Worm (Caenorhabditis elegans): Measurements from ENCODE around the gene srg-31.

ce11 chrV:6991771-6992170 lies 38.1 kb upstream of the srg-31 start, which contains the start of gene nhr-162:
- TF ChIP-seq him-1 (tag; optimal IDR thresholded peaks at IDR 0.05) (no peak), dao-5 (tag; optimal IDR thresholded peaks at IDR 0.05) (no peak), W03F9.2 (tag; optimal IDR thresholded peaks at IDR 0.05) (no peak)
